Fruit fly (Drosophila melanogaster) whole organism, wandering third instar larva: ENCODE results near the gene snRNP-U1-C.

Experiments used
- Abd-B ChIP-seq: fragments of >200 bp; optimal IDR thresholded peaks from 2 replicates; lab custom pipeline; 2017; ENCODE audit warnings: missing biosample characterization, missing genetic modification characterization
- CG32264 ChIP-seq: fragments of 200-800 bp; sonication (Bioruptor generic); optimal IDR thresholded peaks from 2 replicates; lab custom pipeline; 2016; ENCODE audit warnings: missing biosample characterization, missing genetic modification characterization
- CrebA ChIP-seq: fragments of 200-800 bp; sonication (Bioruptor generic); optimal IDR thresholded peaks from 2 replicates; lab custom pipeline; 2016; ENCODE audit warnings: missing biosample characterization, mild to moderate bottlenecking, missing genetic modification characterization, borderline replicate concordance
- Dif ChIP-seq: fragments of 200-275, 200-300 bp; sonication (Bioruptor generic); optimal IDR thresholded peaks from 2 replicates; lab custom pipeline; 2018; ENCODE audit warnings: missing biosample characterization, missing genetic modification characterization; ENCODE audit not compliant: partially characterized antibody
- GATAd ChIP-seq: sonication (Bioruptor generic); optimal IDR thresholded peaks from 2 replicates; lab custom pipeline; 2016; ENCODE audit warnings: missing biosample characterization, missing genetic modification characterization
- HLH106 ChIP-seq: fragments of 200-800 bp; optimal IDR thresholded peaks from 3 replicates; lab custom pipeline; 2019; ENCODE audit warnings: missing biosample characterization, mild to moderate bottlenecking, missing genetic modification characterization, moderate library complexity
- Hnf4 ChIP-seq: fragments of 200-800 bp; sonication (Bioruptor generic); optimal IDR thresholded peaks from 2 replicates; lab custom pipeline; 2016; ENCODE audit warnings: missing biosample characterization, mild to moderate bottlenecking, missing genetic modification characterization
- Hr78 ChIP-seq: fragments of >200 bp; optimal IDR thresholded peaks from 2 replicates; lab custom pipeline; 2017; ENCODE audit warnings: missing biosample characterization, missing genetic modification characterization
- Jra ChIP-seq: sonication (Bioruptor generic); optimal IDR thresholded peaks from 2 replicates; lab custom pipeline; 2016; ENCODE audit warnings: missing biosample characterization, missing genetic modification characterization
- Mio ChIP-seq: sonication (Bioruptor generic); optimal IDR thresholded peaks from 2 replicates; lab custom pipeline; 2016; ENCODE audit warnings: missing biosample characterization, missing genetic modification characterization
- Myc ChIP-seq: fragments of >200 bp; optimal IDR thresholded peaks from 2 replicates; lab custom pipeline; 2017
- N ChIP-seq: fragments of >200 bp; optimal IDR thresholded peaks from 2 replicates; lab custom pipeline; 2018; ENCODE audit warnings: missing biosample characterization, missing external identifiers, missing genetic modification characterization
- OdsH ChIP-seq: fragments of 200-800 bp; sonication (Bioruptor generic); optimal IDR thresholded peaks from 2 replicates; lab custom pipeline; 2016; ENCODE audit warnings: missing biosample characterization, mild to moderate bottlenecking, missing genetic modification characterization
- Sp1 ChIP-seq: fragments of 200-800 bp; sonication (Bioruptor generic); optimal IDR thresholded peaks from 3 replicates; lab custom pipeline; 2019; ENCODE audit warnings: missing biosample characterization, mild to moderate bottlenecking, missing genetic modification characterization, moderate library complexity
- br ChIP-seq: fragments of 200-800 bp; sonication (Bioruptor generic); optimal IDR thresholded peaks from 2 replicates; lab custom pipeline; 2016; ENCODE audit warnings: missing biosample characterization, missing genetic modification characterization
- brk ChIP-seq: fragments of 200-800 bp; sonication (Bioruptor generic); optimal IDR thresholded peaks from 2 replicates; lab custom pipeline; 2016; ENCODE audit warnings: missing biosample characterization, mild to moderate bottlenecking, missing genetic modification characterization
- dl ChIP-seq, 2 experiments: fragments of 175-275, 200-275 bp in 1 of 2; fragments of 200-275 bp in 1 of 2; sonication (Bioruptor generic); optimal IDR thresholded peaks; lab custom pipeline; 2018; ENCODE audit warnings: mild to moderate bottlenecking in 2 of 2, missing biosample characterization in 2 of 2, missing genetic modification characterization in 2 of 2, moderate library complexity in 2 of 2; ENCODE audit not compliant: partially characterized antibody in 2 of 2, insufficient read depth in 1 of 2
- dmrt93B ChIP-seq: fragments of 200-800 bp; sonication (Bioruptor generic); optimal IDR thresholded peaks from 2 replicates; lab custom pipeline; 2018; ENCODE audit warnings: missing biosample characterization, mild to moderate bottlenecking, missing genetic modification characterization
- dsf ChIP-seq: sonication (Bioruptor generic); optimal IDR thresholded peaks from 2 replicates; lab custom pipeline; 2016; ENCODE audit warnings: missing biosample characterization, missing genetic modification characterization, borderline replicate concordance
- ey ChIP-seq: fragments of 200-800 bp; sonication (Bioruptor generic); optimal IDR thresholded peaks from 2 replicates; lab custom pipeline; 2016; ENCODE audit warnings: missing biosample characterization, missing genetic modification characterization
- foxo ChIP-seq, 2 experiments: fragments of 200-800 bp; sonication (Bioruptor generic); optimal IDR thresholded peaks; 2 replicates in 1 of 2; 3 replicates in 1 of 2; lab custom pipeline; 2016 to 2017; ENCODE audit warnings: missing biosample characterization in 2 of 2, missing genetic modification characterization in 2 of 2
- fru ChIP-seq: fragments of 200-800 bp; sonication (Bioruptor generic); optimal IDR thresholded peaks from 3 replicates; lab custom pipeline; 2016; ENCODE audit warnings: missing biosample characterization, mild to moderate bottlenecking, missing genetic modification characterization
- h ChIP-seq: fragments of 200-800 bp; sonication (Bioruptor generic); optimal IDR thresholded peaks from 3 replicates; lab custom pipeline; 2016; ENCODE audit warnings: missing biosample characterization, mild to moderate bottlenecking, missing genetic modification characterization
- jim ChIP-seq: fragments of 175-275, 200-325 bp; sonication (Bioruptor generic); optimal IDR thresholded peaks from 2 replicates; lab custom pipeline; 2016; ENCODE audit warnings: missing biosample characterization, mild to moderate bottlenecking, missing genetic modification characterization
- lola ChIP-seq: fragments of >200 bp; optimal IDR thresholded peaks from 2 replicates; lab custom pipeline; 2017; ENCODE audit warnings: missing biosample characterization, missing genetic modification characterization
- psq ChIP-seq: fragments of 200-800 bp; sonication (Bioruptor generic); optimal IDR thresholded peaks from 3 replicates; lab custom pipeline; 2017; ENCODE audit warnings: missing biosample characterization, mild to moderate bottlenecking, missing genetic modification characterization, moderate library complexity
- rgr ChIP-seq: fragments of 200-800 bp; sonication (Bioruptor generic); optimal IDR thresholded peaks from 3 replicates; lab custom pipeline; 2016; ENCODE audit warnings: missing biosample characterization, mild to moderate bottlenecking, missing genetic modification characterization
- sage ChIP-seq: fragments of 200-800 bp; sonication (Bioruptor generic); optimal IDR thresholded peaks from 2 replicates; lab custom pipeline; 2016; ENCODE audit warnings: missing biosample characterization, mild to moderate bottlenecking, missing genetic modification characterization
- tai ChIP-seq: sonication (Bioruptor generic); optimal IDR thresholded peaks from 2 replicates; lab custom pipeline; 2016; ENCODE audit warnings: missing biosample characterization, missing genetic modification characterization
- usp ChIP-seq: fragments of >200 bp; optimal IDR thresholded peaks from 2 replicates; lab custom pipeline; 2017; ENCODE audit warnings: missing biosample characterization, missing genetic modification characterization
- woc ChIP-seq: sonication (Bioruptor generic); optimal IDR thresholded peaks from 2 replicates; lab custom pipeline; 2016; ENCODE audit warnings: missing biosample characterization, mild to moderate bottlenecking, missing genetic modification characterization

Gene snRNP-U1-C

dm6 chr3R:18993159-18993558, 9.7 kb upstream of the snRNP-U1-C start:
- TF ChIP-seq Dif (GFP tag; lab: Kevin White, UChicago) (no peak), Mio (GFP tag; lab: Kevin White, UChicago) (no peak), CrebA (GFP tag; lab: Kevin White, UChicago) (no peak), tai (no peak), Abd-B (GFP tag; lab: Kevin White, UChicago) (no peak), Hnf4 (no peak), dl (GFP tag; optimal IDR thresholded peaks at IDR 0.05; lab: Kevin White, UChicago; ENCODE audit: insufficient read depth in 1 of 2, partially characterized antibody in 2 of 2) (no peak), Myc (lab: Kevin White, UChicago) (no peak), Sp1 (no peak), h (no peak), usp (GFP tag; lab: Kevin White, UChicago) (no peak), fru (GFP tag; lab: Kevin White, UChicago) (no peak), jim (no peak), HLH106 (tag; lab: Kevin White, UChicago) (no peak), sage (no peak)

- TF ChIP-seq dmrt93B (GFP tag; lab: Kevin White, UChicago) = no peak
- TF ChIP-seq Sp1 = no peak
- no peak for TF ChIP-seq GATAd (GFP tag; lab: Kevin White, UChicago)
- no peak for TF ChIP-seq Jra
These were observed 8.3 kb upstream of the snRNP-U1-C start for dm6 chr3R:18991721-18992120.

- no peak for TF ChIP-seq dl (GFP tag; optimal IDR thresholded peaks at IDR 0.05; lab: Kevin White, UChicago; ENCODE audit: insufficient read depth in 1 of 2, partially characterized antibody in 2 of 2)
- no peak for TF ChIP-seq usp (GFP tag; lab: Kevin White, UChicago)
- TF ChIP-seq Jra = peak; percentile 24
- peak; percentile 7 for TF ChIP-seq sage
- TF ChIP-seq brk (GFP tag; lab: Kevin White, UChicago) = peak; percentile 15
- TF ChIP-seq br (GFP tag; lab: Kevin White, UChicago) = peak; percentile 52
- peak; percentile 67 for TF ChIP-seq OdsH (GFP tag; lab: Kevin White, UChicago)
- TF ChIP-seq CG32264 (GFP tag; lab: Kevin White, UChicago) = no peak
- TF ChIP-seq psq (GFP tag; lab: Kevin White, UChicago) = peak; percentile 60
- TF ChIP-seq ey (GFP tag; lab: Kevin White, UChicago) = peak; percentile 64
- peak; percentile 49 for TF ChIP-seq Hnf4
- peak; percentile 77 for TF ChIP-seq Sp1
- peak; percentile 58 for TF ChIP-seq HLH106 (tag; lab: Kevin White, UChicago)
- TF ChIP-seq lola (GFP tag; lab: Kevin White, UChicago) = no peak
- TF ChIP-seq foxo (GFP tag; optimal IDR thresholded peaks at IDR 0.05; lab: Kevin White, UChicago) = peak in 1 of 2 experiments; percentile 76
- TF ChIP-seq rgr (GFP tag; lab: Kevin White, UChicago) = peak; percentile 55
- no peak for TF ChIP-seq N (GFP tag; lab: Kevin White, UChicago)
- no peak for TF ChIP-seq Abd-B (GFP tag; lab: Kevin White, UChicago)
- no peak for TF ChIP-seq tai
- no peak for TF ChIP-seq Dif (GFP tag; lab: Kevin White, UChicago)
- TF ChIP-seq h = peak; percentile 66
- TF ChIP-seq fru (GFP tag; lab: Kevin White, UChicago) = peak; percentile 80
- TF ChIP-seq Mio (GFP tag; lab: Kevin White, UChicago) = no peak
- no peak for TF ChIP-seq jim
- TF ChIP-seq woc = peak; percentile 75
- TF ChIP-seq Hr78 (GFP tag; lab: Kevin White, UChicago) = no peak
- no peak for TF ChIP-seq dsf (GFP tag; lab: Kevin White, UChicago)
- peak; percentile 33 for TF ChIP-seq dmrt93B (GFP tag; lab: Kevin White, UChicago)
- TF ChIP-seq GATAd (GFP tag; lab: Kevin White, UChicago) = no peak
These were observed 7.1 kb upstream of the snRNP-U1-C start for dm6 chr3R:18990514-18990913.

- TF ChIP-seq dl (GFP tag; optimal IDR thresholded peaks at IDR 0.05; lab: Kevin White, UChicago; ENCODE audit: insufficient read depth in 1 of 2, partially characterized antibody in 2 of 2) (no peak), OdsH (GFP tag; lab: Kevin White, UChicago) (no peak), GATAd (GFP tag; lab: Kevin White, UChicago) (no peak), brk (GFP tag; lab: Kevin White, UChicago) (no peak), psq (GFP tag; lab: Kevin White, UChicago) (no peak), Dif (GFP tag; lab: Kevin White, UChicago) (no peak)
These were observed 6.3 kb upstream of the snRNP-U1-C start for dm6 chr3R:18989819-18990137.
